Worm (Caenorhabditis elegans) whole organism, early embryonic: ENCODE data around the gene F14D7.18.

Experiments
- F13C5.2 ChIP-seq: sonication (generic microtip); optimal IDR thresholded peaks from 2 replicates; lab custom pipeline; 2017; ENCODE audit warnings: mild to moderate bottlenecking, missing genetic modification characterization, inconsistent platforms, missing compliant biosample characterization
- aly-1 ChIP-seq: sonication (generic microtip); optimal IDR thresholded peaks from 2 replicates; lab custom pipeline; 2016; ENCODE audit warnings: missing genetic modification characterization, missing compliant biosample characterization
- ama-1 ChIP-seq: fragments of 150-350 bp; optimal IDR thresholded peaks from 2 replicates; lab custom pipeline; 2014
- ceh-13 ChIP-seq: fragments of 200-800 bp; sonication (Bioruptor generic); optimal IDR thresholded peaks from 2 replicates; lab custom pipeline; 2018; ENCODE audit warnings: mild to moderate bottlenecking, missing genetic modification characterization, missing compliant biosample characterization
- ceh-36 ChIP-seq: sonication (generic microtip); optimal IDR thresholded peaks from 2 replicates; lab custom pipeline; 2016; ENCODE audit warnings: missing genetic modification characterization, inconsistent platforms, missing compliant biosample characterization
- flt-1 ChIP-seq: fragments of 200-800 bp; sonication (Bioruptor generic); IDR thresholded peaks from 2 replicates; pipeline ENCODE4 v1.3.6; 2022; ENCODE audit warnings: missing genetic modification characterization, missing compliant biosample characterization
- hmg-4 ChIP-seq: fragments of 200-800 bp; sonication (Bioruptor generic); optimal IDR thresholded peaks from 2 replicates; lab custom pipeline; 2018; ENCODE audit warnings: mild to moderate bottlenecking, missing genetic modification characterization, missing compliant biosample characterization
- hnd-1 ChIP-seq: sonication (generic microtip); optimal IDR thresholded peaks from 2 replicates; lab custom pipeline; 2016; ENCODE audit warnings: missing genetic modification characterization, missing compliant biosample characterization
- pes-1 ChIP-seq: fragments of 200-800 bp; sonication (Bioruptor generic); IDR thresholded peaks from 2 replicates; pipeline ENCODE4 v1.3.6; 2022; ENCODE audit warnings: missing genetic modification reagents, missing genetic modification characterization, missing compliant biosample characterization
- scrt-1 ChIP-seq: fragments of 200-800 bp; sonication (Bioruptor generic); IDR thresholded peaks from 2 replicates; pipeline ENCODE4 v1.3.6; 2022; ENCODE audit warnings: missing genetic modification characterization, missing compliant biosample characterization
- sea-1 ChIP-seq: fragments of 200-800 bp; sonication (Bioruptor generic); conservative IDR thresholded peaks from 2 replicates; pipeline ENCODE4 v1.3.6; 2022; ENCODE audit warnings: missing genetic modification characterization, missing compliant biosample characterization
- tbx-11 ChIP-seq: fragments of 200-800 bp; sonication (Bioruptor generic); IDR thresholded peaks from 2 replicates; pipeline ENCODE4 v1.3.6; 2022; ENCODE audit warnings: missing genetic modification characterization, missing compliant biosample characterization
- tbx-37 ChIP-seq: fragments of 200-800 bp; sonication (Bioruptor generic); conservative IDR thresholded peaks from 2 replicates; pipeline ENCODE4 v1.3.6; 2022; ENCODE audit warnings: missing genetic modification reagents, missing genetic modification characterization, missing compliant biosample characterization

ce11 chrV:14320730-14321319, 30.3 kb upstream of the F14D7.18 start:
- 0 out of 2 replicates have a peak, but pooled peaks have one; percentile 21 for TF ChIP-seq sea-1 (GFP tag; lab: Robert Waterston, UW)
- TF ChIP-seq tbx-11 (GFP tag; lab: Robert Waterston, UW): no peak
- no peak for TF ChIP-seq ama-1 (lab: Kevin White, UChicago)
- TF ChIP-seq pes-1 (GFP tag; lab: Robert Waterston, UW): no peak
- TF ChIP-seq flt-1: no peak
- no peak; the same call in 1 of the 2 replicates for TF ChIP-seq scrt-1
- TF ChIP-seq ceh-36 (tag; lab: Kevin White, UChicago): no peak
- no peak for TF ChIP-seq aly-1 (tag; lab: Kevin White, UChicago)
- TF ChIP-seq F13C5.2 (tag; lab: Kevin White, UChicago): no peak
- no peak for TF ChIP-seq ceh-13 (GFP tag; lab: Kevin White, UChicago)
- no peak for TF ChIP-seq hmg-4
- no peak for TF ChIP-seq hnd-1
- TF ChIP-seq tbx-37 (GFP tag; lab: Robert Waterston, UW): no peak
